Fruit fly (Drosophila melanogaster) whole organism, wandering third instar larva: ENCODE results near the gene CG4036.

Source experiments
- CG32264 ChIP-seq: fragments of 200-800 bp; sonication (Bioruptor generic); optimal IDR thresholded peaks from 2 replicates; lab custom pipeline; 2016; ENCODE audit warnings: missing biosample characterization, missing genetic modification characterization
- CG9705 ChIP-seq: fragments of 200-800 bp; sonication (Bioruptor generic); optimal IDR thresholded peaks from 2 replicates; lab custom pipeline; 2018; ENCODE audit warnings: missing biosample characterization, mild to moderate bottlenecking, missing genetic modification characterization
- CrebA ChIP-seq: fragments of 200-800 bp; sonication (Bioruptor generic); optimal IDR thresholded peaks from 2 replicates; lab custom pipeline; 2016; ENCODE audit warnings: missing biosample characterization, mild to moderate bottlenecking, missing genetic modification characterization, borderline replicate concordance
- Dfd ChIP-seq: fragments of >200 bp; optimal IDR thresholded peaks from 2 replicates; lab custom pipeline; 2017; ENCODE audit warnings: missing biosample characterization, missing genetic modification characterization
- GATAd ChIP-seq: sonication (Bioruptor generic); optimal IDR thresholded peaks from 2 replicates; lab custom pipeline; 2016; ENCODE audit warnings: missing biosample characterization, missing genetic modification characterization
- HLH106 ChIP-seq: fragments of 200-800 bp; optimal IDR thresholded peaks from 3 replicates; lab custom pipeline; 2019; ENCODE audit warnings: missing biosample characterization, mild to moderate bottlenecking, missing genetic modification characterization, moderate library complexity
- Hnf4 ChIP-seq: fragments of 200-800 bp; sonication (Bioruptor generic); optimal IDR thresholded peaks from 2 replicates; lab custom pipeline; 2016; ENCODE audit warnings: missing biosample characterization, mild to moderate bottlenecking, missing genetic modification characterization
- Hr78 ChIP-seq: fragments of >200 bp; optimal IDR thresholded peaks from 2 replicates; lab custom pipeline; 2017; ENCODE audit warnings: missing biosample characterization, missing genetic modification characterization
- Hr83 ChIP-seq: fragments of 200-300 bp; sonication (Bioruptor generic); optimal IDR thresholded peaks from 2 replicates; lab custom pipeline; 2016; ENCODE audit warnings: missing biosample characterization, mild to moderate bottlenecking, missing genetic modification characterization, moderate library complexity; ENCODE audit not compliant: poor library complexity, severe bottlenecking
- Jra ChIP-seq: sonication (Bioruptor generic); optimal IDR thresholded peaks from 2 replicates; lab custom pipeline; 2016; ENCODE audit warnings: missing biosample characterization, missing genetic modification characterization
- Mio ChIP-seq: sonication (Bioruptor generic); optimal IDR thresholded peaks from 2 replicates; lab custom pipeline; 2016; ENCODE audit warnings: missing biosample characterization, missing genetic modification characterization
- Myc ChIP-seq: fragments of >200 bp; optimal IDR thresholded peaks from 2 replicates; lab custom pipeline; 2017
- OdsH ChIP-seq: fragments of 200-800 bp; sonication (Bioruptor generic); optimal IDR thresholded peaks from 2 replicates; lab custom pipeline; 2016; ENCODE audit warnings: missing biosample characterization, mild to moderate bottlenecking, missing genetic modification characterization
- Rel ChIP-seq, 2 experiments: fragments of 200-800 bp; sonication (Bioruptor generic) in 1 of 2; optimal IDR thresholded peaks; 2 replicates in 1 of 2; 3 replicates in 1 of 2; lab custom pipeline; 2016 to 2019; ENCODE audit warnings: mild to moderate bottlenecking in 2 of 2, missing biosample characterization in 2 of 2, missing genetic modification characterization in 2 of 2, moderate library complexity in 1 of 2
- Sp1 ChIP-seq: fragments of 200-800 bp; sonication (Bioruptor generic); optimal IDR thresholded peaks from 3 replicates; lab custom pipeline; 2019; ENCODE audit warnings: missing biosample characterization, mild to moderate bottlenecking, missing genetic modification characterization, moderate library complexity
- Vsx2 ChIP-seq: fragments of 200-300, 225-300 bp; sonication (Bioruptor generic); optimal IDR thresholded peaks from 2 replicates; lab custom pipeline; 2018; ENCODE audit warnings: missing biosample characterization, missing genetic modification characterization; ENCODE audit not compliant: partially characterized antibody
- br ChIP-seq: fragments of 200-800 bp; sonication (Bioruptor generic); optimal IDR thresholded peaks from 2 replicates; lab custom pipeline; 2016; ENCODE audit warnings: missing biosample characterization, missing genetic modification characterization
- brk ChIP-seq: fragments of 200-800 bp; sonication (Bioruptor generic); optimal IDR thresholded peaks from 2 replicates; lab custom pipeline; 2016; ENCODE audit warnings: missing biosample characterization, mild to moderate bottlenecking, missing genetic modification characterization
- dl ChIP-seq, 2 experiments: fragments of 175-275, 200-275 bp in 1 of 2; fragments of 200-275 bp in 1 of 2; sonication (Bioruptor generic); optimal IDR thresholded peaks; lab custom pipeline; 2018; ENCODE audit warnings: mild to moderate bottlenecking in 2 of 2, missing biosample characterization in 2 of 2, missing genetic modification characterization in 2 of 2, moderate library complexity in 2 of 2; ENCODE audit not compliant: partially characterized antibody in 2 of 2, insufficient read depth in 1 of 2
- dsf ChIP-seq: sonication (Bioruptor generic); optimal IDR thresholded peaks from 2 replicates; lab custom pipeline; 2016; ENCODE audit warnings: missing biosample characterization, missing genetic modification characterization, borderline replicate concordance
- ey ChIP-seq: fragments of 200-800 bp; sonication (Bioruptor generic); optimal IDR thresholded peaks from 2 replicates; lab custom pipeline; 2016; ENCODE audit warnings: missing biosample characterization, missing genetic modification characterization
- foxo ChIP-seq, 2 experiments: fragments of 200-800 bp; sonication (Bioruptor generic); optimal IDR thresholded peaks; 2 replicates in 1 of 2; 3 replicates in 1 of 2; lab custom pipeline; 2016 to 2017; ENCODE audit warnings: missing biosample characterization in 2 of 2, missing genetic modification characterization in 2 of 2
- fru ChIP-seq: fragments of 200-800 bp; sonication (Bioruptor generic); optimal IDR thresholded peaks from 3 replicates; lab custom pipeline; 2016; ENCODE audit warnings: missing biosample characterization, mild to moderate bottlenecking, missing genetic modification characterization
- h ChIP-seq: fragments of 200-800 bp; sonication (Bioruptor generic); optimal IDR thresholded peaks from 3 replicates; lab custom pipeline; 2016; ENCODE audit warnings: missing biosample characterization, mild to moderate bottlenecking, missing genetic modification characterization
- pan ChIP-seq: fragments of >200 bp; optimal IDR thresholded peaks from 2 replicates; lab custom pipeline; 2017
- psq ChIP-seq: fragments of 200-800 bp; sonication (Bioruptor generic); optimal IDR thresholded peaks from 3 replicates; lab custom pipeline; 2017; ENCODE audit warnings: missing biosample characterization, mild to moderate bottlenecking, missing genetic modification characterization, moderate library complexity
- rgr ChIP-seq: fragments of 200-800 bp; sonication (Bioruptor generic); optimal IDR thresholded peaks from 3 replicates; lab custom pipeline; 2016; ENCODE audit warnings: missing biosample characterization, mild to moderate bottlenecking, missing genetic modification characterization
- tai ChIP-seq: sonication (Bioruptor generic); optimal IDR thresholded peaks from 2 replicates; lab custom pipeline; 2016; ENCODE audit warnings: missing biosample characterization, missing genetic modification characterization
- usp ChIP-seq: fragments of >200 bp; optimal IDR thresholded peaks from 2 replicates; lab custom pipeline; 2017; ENCODE audit warnings: missing biosample characterization, missing genetic modification characterization
- woc ChIP-seq: sonication (Bioruptor generic); optimal IDR thresholded peaks from 2 replicates; lab custom pipeline; 2016; ENCODE audit warnings: missing biosample characterization, mild to moderate bottlenecking, missing genetic modification characterization

CG4036 gene

dm6 chr2L:9782176-9782581 lies 8.5 kb upstream of the CG4036 start, which contains the start of gene IP3K1 (continued):
- TF ChIP-seq Dfd (GFP tag; lab: Kevin White, UChicago) (no peak), Myc (lab: Kevin White, UChicago) (no peak)

dm6 chr2L:9783130-9783529 lies 7.6 kb upstream of the CG4036 start:
- TF ChIP-seq Hr83 (GFP tag; lab: Kevin White, UChicago) (peak; percentile 67), h (GFP tag; lab: Kevin White, UChicago) (peak; percentile 25), pan (lab: Kevin White, UChicago) (no peak)

dm6 chr2L:9784468-9784867 lies 6.2 kb upstream of the CG4036 start:
- no peak for TF ChIP-seq Dfd (GFP tag; lab: Kevin White, UChicago)
- no peak for TF ChIP-seq br (GFP tag; lab: Kevin White, UChicago)
- no peak for TF ChIP-seq Myc (lab: Kevin White, UChicago)
- no peak for TF ChIP-seq Hr78
- TF ChIP-seq OdsH (GFP tag; lab: Kevin White, UChicago), result no peak
- no peak for TF ChIP-seq Sp1 (GFP tag; lab: Kevin White, UChicago)
- TF ChIP-seq Rel (GFP tag; optimal IDR thresholded peaks at IDR 0.05; lab: Kevin White, UChicago), result no peak
- no peak for TF ChIP-seq Rel (tag; optimal IDR thresholded peaks at IDR 0.05; lab: Kevin White, UChicago)
- TF ChIP-seq dsf (GFP tag; lab: Kevin White, UChicago), result no peak
- no peak for TF ChIP-seq woc (GFP tag; lab: Kevin White, UChicago)
- TF ChIP-seq Mio, result no peak
- no peak for TF ChIP-seq Hr83 (GFP tag; lab: Kevin White, UChicago)
- no peak for TF ChIP-seq GATAd (GFP tag; lab: Kevin White, UChicago)
- no peak for TF ChIP-seq HLH106 (tag; lab: Kevin White, UChicago)
- TF ChIP-seq CG32264 (GFP tag; lab: Kevin White, UChicago), result no peak
- TF ChIP-seq CrebA (GFP tag; lab: Kevin White, UChicago), result no peak
- no peak for TF ChIP-seq Jra
- no peak for TF ChIP-seq rgr

dm6 chr2L:9785917-9786432 lies 4.7 kb upstream of the CG4036 start:
- TF ChIP-seq Vsx2 (GFP tag; lab: Kevin White, UChicago) (no peak), rgr (peak; percentile 59), Hr83 (GFP tag; lab: Kevin White, UChicago) (peak; percentile 59), h (GFP tag; lab: Kevin White, UChicago) (peak; percentile 29), OdsH (GFP tag; lab: Kevin White, UChicago) (peak; percentile 59), br (GFP tag; lab: Kevin White, UChicago) (peak; percentile 69), foxo (GFP tag; optimal IDR thresholded peaks at IDR 0.05; lab: Kevin White, UChicago) (peak in 1 of 2 experiments; percentile 12), Hnf4 (GFP tag; lab: Kevin White, UChicago) (peak; percentile 39), CG9705 (GFP tag; lab: Kevin White, UChicago) (no peak)

- TF ChIP-seq Rel (GFP tag; optimal IDR thresholded peaks at IDR 0.05; lab: Kevin White, UChicago) (no peak), Rel (tag; optimal IDR thresholded peaks at IDR 0.05; lab: Kevin White, UChicago) (no peak), Mio (no peak), tai (no peak), CG32264 (GFP tag; lab: Kevin White, UChicago) (no peak), foxo (GFP tag; optimal IDR thresholded peaks at IDR 0.05; lab: Kevin White, UChicago) (no peak), Myc (lab: Kevin White, UChicago) (no peak), Hr78 (no peak), brk (GFP tag; lab: Kevin White, UChicago) (peak; percentile 58), CG9705 (GFP tag; lab: Kevin White, UChicago) (no peak)
- TF ChIP-seq, all 38 proteins: peak for 1
Observed at dm6 chr2L:9792945-9793344, 2.3 kb downstream of the CG4036 start, which contains the start of gene CG13123. CG13123 (minus strand) TSS chr2L:9793107.

dm6 chr2L:9828867-9829266 lies 38.2 kb downstream of the CG4036 start:
- TF ChIP-seq CG9705 (GFP tag; lab: Kevin White, UChicago) (peak; percentile 15), HLH106 (tag; lab: Kevin White, UChicago) (peak; percentile 64), Jra (peak; percentile 0), ey (GFP tag; lab: Kevin White, UChicago) (peak; percentile 66), Hnf4 (GFP tag; lab: Kevin White, UChicago) (peak; percentile 37), foxo (GFP tag; optimal IDR thresholded peaks at IDR 0.05; lab: Kevin White, UChicago) (peak in 1 of 2 experiments; percentile 68), psq (GFP tag; lab: Kevin White, UChicago) (no peak), usp (GFP tag; lab: Kevin White, UChicago) (no peak), fru (peak; percentile 67), br (GFP tag; lab: Kevin White, UChicago) (peak; percentile 67), woc (GFP tag; lab: Kevin White, UChicago) (peak; percentile 33), pan (lab: Kevin White, UChicago) (no peak), GATAd (GFP tag; lab: Kevin White, UChicago) (no peak), dl (GFP tag; optimal IDR thresholded peaks at IDR 0.05; lab: Kevin White, UChicago; ENCODE audit: insufficient read depth in 1 of 2, partially characterized antibody in 2 of 2) (no peak), rgr (peak; percentile 66), tai (peak; percentile 39), brk (GFP tag; lab: Kevin White, UChicago) (no peak), Sp1 (GFP tag; lab: Kevin White, UChicago) (peak; percentile 49), OdsH (GFP tag; lab: Kevin White, UChicago) (peak; percentile 44), h (GFP tag; lab: Kevin White, UChicago) (peak; percentile 65), CrebA (GFP tag; lab: Kevin White, UChicago) (no peak)
